Fruit fly (Drosophila melanogaster) whole organism, pupa: ENCODE results near the gene ICA69.

Experiments used
- CG14655 ChIP-seq: fragments of 200-800 bp; sonication (Bioruptor generic); optimal IDR thresholded peaks from 3 replicates; lab custom pipeline; 2017; ENCODE audit warnings: mild to moderate bottlenecking, missing biosample characterization, missing genetic modification reagents, missing genetic modification characterization
- CG15710 ChIP-seq: fragments of 200-800 bp; sonication (Bioruptor generic); optimal IDR thresholded peaks from 2 replicates; lab custom pipeline; 2018; ENCODE audit warnings: missing biosample characterization, mild to moderate bottlenecking, missing genetic modification characterization, moderate library complexity
- CG32121 ChIP-seq: fragments of 200-800 bp; sonication (Bioruptor generic); IDR thresholded peaks from 2 replicates; pipeline ENCODE4 v1.3.6; 2022; ENCODE audit warnings: missing biosample characterization, missing genetic modification characterization
- CG34367 ChIP-seq: fragments of 200-800 bp; sonication (Bioruptor generic); optimal IDR thresholded peaks from 2 replicates; lab custom pipeline; 2018; ENCODE audit warnings: missing biosample characterization, mild to moderate bottlenecking, missing genetic modification characterization
- D1 ChIP-seq: fragments of 200-800 bp; sonication (Bioruptor generic); optimal IDR thresholded peaks from 2 replicates; lab custom pipeline; 2018; ENCODE audit warnings: missing biosample characterization, mild to moderate bottlenecking, missing genetic modification characterization, moderate library complexity
- EcR ChIP-seq: fragments of 200-800 bp; sonication (Bioruptor generic); optimal IDR thresholded peaks from 3 replicates; lab custom pipeline; 2019; ENCODE audit warnings: missing biosample characterization, missing genetic modification characterization, mild to moderate bottlenecking, moderate library complexity, missing genetic modification reagents
- Ets98B ChIP-seq: fragments of 200-800 bp; sonication (Bioruptor generic); IDR thresholded peaks from 2 replicates; pipeline ENCODE4 v1.3.6; 2022; ENCODE audit warnings: missing biosample characterization, missing genetic modification characterization
- Pif1B ChIP-seq: fragments of 200-800 bp; sonication (Bioruptor generic); optimal IDR thresholded peaks from 3 replicates; lab custom pipeline; 2016; ENCODE audit warnings: missing biosample characterization, missing genetic modification characterization
- Snoo ChIP-seq: fragments of 200-800 bp; sonication (Bioruptor generic); optimal IDR thresholded peaks from 3 replicates; lab custom pipeline; 2017; ENCODE audit warnings: missing biosample characterization, mild to moderate bottlenecking, missing genetic modification characterization, inconsistent platforms
- gl ChIP-seq: fragments of 200-800 bp; sonication (Bioruptor generic); optimal IDR thresholded peaks from 2 replicates; lab custom pipeline; 2018; ENCODE audit warnings: missing biosample characterization, mild to moderate bottlenecking, missing genetic modification characterization
- rn ChIP-seq: fragments of 200-800 bp; sonication (Bioruptor generic); IDR thresholded peaks from 2 replicates; pipeline ENCODE4 v1.3.6; 2022; ENCODE audit warnings: missing biosample characterization, missing genetic modification characterization

DNA sequence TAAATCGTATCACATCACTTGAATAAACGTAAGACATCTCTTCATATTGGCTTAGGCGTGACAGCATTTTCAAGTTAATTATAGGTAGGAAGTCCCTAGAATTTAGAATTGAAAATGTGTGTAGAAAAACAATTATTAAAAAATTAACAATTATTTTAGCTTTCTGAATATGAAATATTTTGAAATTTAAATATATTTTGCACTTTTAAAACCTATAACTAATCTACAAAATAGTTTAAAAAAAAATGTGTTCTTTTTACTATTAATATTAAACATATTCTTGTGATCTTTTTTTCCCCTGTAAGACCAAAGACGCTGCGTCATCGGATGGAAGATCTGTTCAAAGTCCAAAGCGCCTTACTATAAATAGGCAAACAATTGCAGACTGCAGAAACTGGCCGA lies 8.7 kb upstream of the ICA69 start:
- TF ChIP-seq EcR (GFP tag; lab: Kevin White, UChicago): no peak
- no peak for TF ChIP-seq Ets98B (GFP tag; lab: Robert Waterston, UW)
- no peak for TF ChIP-seq rn (GFP tag; lab: Robert Waterston, UW)
- no peak for TF ChIP-seq Snoo (tag; lab: Kevin White, UChicago)
- peak; percentile 84 for TF ChIP-seq CG14655 (GFP tag; lab: Kevin White, UChicago)
- TF ChIP-seq gl: peak; percentile 51
- peak; percentile 54 for TF ChIP-seq Pif1B (GFP tag; lab: Kevin White, UChicago)
- peak; percentile 39 for TF ChIP-seq CG15710
- peak; percentile 73 for TF ChIP-seq D1 (tag; lab: Kevin White, UChicago)
- no peak for TF ChIP-seq CG32121
- peak; percentile 60 for TF ChIP-seq CG34367
